Fruit fly (Drosophila melanogaster): Measurements from ENCODE around the gene promL.
A peak's percentile ranks its signal among the peaks of the same experiment; 100 is the strongest.

promL gene

dm6 chr3L:3076954-3077353, 50.6 kb downstream of the promL start:
- TF ChIP-seq Med (GFP tag) (peak; percentile 64), CG8944 (GFP tag; optimal IDR thresholded peaks at IDR 0.05) (no peak), CG16813 (GFP tag; IDR thresholded peaks at IDR 0.05; ENCODE audit: partially characterized antibody) (0 out of 3 replicates have a peak, but pooled peaks have one; percentile 30), CG9215 (GFP tag; IDR thresholded peaks at IDR 0.05) (peak; percentile 9; the same call in 1 of the 2 replicates), Hey (tag; optimal IDR thresholded peaks at IDR 0.05) (peak; percentile 54), toy (GFP tag; IDR thresholded peaks at IDR 0.05) (no peak), CG13894 (tag; optimal IDR thresholded peaks at IDR 0.05) (peak; percentile 34), Dad (GFP tag; optimal IDR thresholded peaks at IDR 0.05) (no peak), cwo (GFP tag; optimal IDR thresholded peaks at IDR 0.05) (peak; percentile 57), CG13775 (GFP tag; optimal IDR thresholded peaks at IDR 0.05) (no peak), sd (tag; optimal IDR thresholded peaks at IDR 0.05) (no peak), rib (GFP tag; IDR thresholded peaks at IDR 0.05) (0 out of 2 replicates have a peak, but pooled peaks have one; percentile 24), abd-A (tag; optimal IDR thresholded peaks at IDR 0.05) (peak; percentile 47), CG6175 (GFP tag; IDR thresholded peaks at IDR 0.05) (peak; percentile 16; the same call in 1 of the 3 replicates), ase (GFP tag; IDR thresholded peaks at IDR 0.05) (0 out of 3 replicates have a peak, but pooled peaks have one; percentile 27), sens (GFP tag) (peak; percentile 46), CG10431 (GFP tag; optimal IDR thresholded peaks at IDR 0.05) (no peak), dati (GFP tag; IDR thresholded peaks at IDR 0.05) (no peak)

- TF ChIP-seq grau (tag; optimal IDR thresholded peaks at IDR 0.05): no peak
- TF ChIP-seq Bteb2 (GFP tag; optimal IDR thresholded peaks at IDR 0.05): no peak
- TF ChIP-seq D (optimal IDR thresholded peaks at IDR 0.05): peak; percentile 53
- TF ChIP-seq D (GFP tag; optimal IDR thresholded peaks at IDR 0.05): no peak
- TF ChIP-seq ranshi (GFP tag; IDR thresholded peaks at IDR 0.05): no peak
- peak; percentile 54 for TF ChIP-seq nom (GFP tag; optimal IDR thresholded peaks at IDR 0.05)
- TF ChIP-seq lab (GFP tag; optimal IDR thresholded peaks at IDR 0.05): no peak
- TF ChIP-seq h (optimal IDR thresholded peaks at IDR 0.05): no peak
These were observed 52.7 kb downstream of the promL start for dm6 chr3L:3074805-3075204.

dm6 chr3L:3074380-3074779, 53.1 kb downstream of the promL start:
- TF ChIP-seq CG8089 (GFP tag; optimal IDR thresholded peaks at IDR 0.05): no peak
- TF ChIP-seq D19A (tag; optimal IDR thresholded peaks at IDR 0.05): peak; percentile 21
- no peak for TF ChIP-seq CG2202 (tag; optimal IDR thresholded peaks at IDR 0.05)
- TF ChIP-seq CG18599 (GFP tag; optimal IDR thresholded peaks at IDR 0.05): no peak
- no peak for TF ChIP-seq emc (GFP tag; optimal IDR thresholded peaks at IDR 0.05)
- TF ChIP-seq bsh (GFP tag; optimal IDR thresholded peaks at IDR 0.05): peak in 1 of 2 experiments; percentile 7
- TF ChIP-seq rib (GFP tag; IDR thresholded peaks at IDR 0.05): no peak
- TF ChIP-seq NK7.1 (GFP tag; optimal IDR thresholded peaks at IDR 0.05): no peak
- no peak for TF ChIP-seq Eip74EF (GFP tag; optimal IDR thresholded peaks at IDR 0.05)

dm6 chr3L:3073460-3073859, 54.1 kb downstream of the promL start:
- TF ChIP-seq ara (GFP tag; IDR thresholded peaks at IDR 0.05): peak; percentile 27; the same call in 1 of the 2 replicates
- 0 out of 3 replicates have a peak, but pooled peaks have one; percentile 7 for TF ChIP-seq Dbx (GFP tag; IDR thresholded peaks at IDR 0.05)
- TF ChIP-seq croc (GFP tag; conservative IDR thresholded peaks at IDR 0.05): no peak
- 0 out of 2 replicates have a peak, but pooled peaks have one; percentile 20 for TF ChIP-seq CG17328 (GFP tag; IDR thresholded peaks at IDR 0.05)
- peak; percentile 0 for TF ChIP-seq nom (GFP tag; optimal IDR thresholded peaks at IDR 0.05)
- TF ChIP-seq chn (GFP tag; optimal IDR thresholded peaks at IDR 0.05): peak; percentile 22
- TF ChIP-seq row (GFP tag; IDR thresholded peaks at IDR 0.05): peak; percentile 53
- peak; percentile 20 for TF ChIP-seq CG1832 (GFP tag; optimal IDR thresholded peaks at IDR 0.05)
- TF ChIP-seq br (optimal IDR thresholded peaks at IDR 0.05): no peak
- no peak for TF ChIP-seq CG12659 (GFP tag; optimal IDR thresholded peaks at IDR 0.05)
- no peak for TF ChIP-seq CG17912 (GFP tag; optimal IDR thresholded peaks at IDR 0.05)
- TF ChIP-seq HLH4C (GFP tag; IDR thresholded peaks at IDR 0.05; ENCODE audit: partially characterized antibody): no peak
- TF ChIP-seq dmrt11E (tag; optimal IDR thresholded peaks at IDR 0.05): peak; percentile 20
- peak; percentile 17 for TF ChIP-seq CG18599 (GFP tag; optimal IDR thresholded peaks at IDR 0.05)
- no peak for TF ChIP-seq CG4424 (GFP tag; optimal IDR thresholded peaks at IDR 0.05)
- no peak for TF ChIP-seq Dref (GFP tag; IDR thresholded peaks at IDR 0.05)
